Worm (Caenorhabditis elegans): ENCODE measurements around the gene Y22F5A.11.
A peak's percentile ranks its signal among the peaks of the same experiment; 100 is the strongest.

Gene Y22F5A.11

DNA sequence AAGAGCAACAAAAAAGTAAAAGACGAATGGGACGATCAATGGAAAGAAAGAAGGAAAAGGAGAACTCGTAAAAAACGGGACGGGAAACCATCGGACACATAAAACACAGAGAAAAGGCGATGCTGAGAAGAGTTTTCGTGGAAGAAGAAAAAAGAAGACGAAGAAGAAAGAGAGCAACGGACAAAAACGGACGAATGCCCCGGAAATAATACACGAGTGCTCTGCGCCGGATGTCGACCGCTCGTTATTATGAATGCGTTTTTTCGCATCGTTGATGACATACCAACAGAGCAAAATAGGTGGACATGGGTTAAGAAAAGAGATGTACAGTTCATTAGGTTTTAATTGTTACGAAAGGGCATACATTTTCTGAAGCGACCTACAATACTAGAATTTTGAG lies at the start of gene Y22F5A.11:
Gene Y22F5A.11, minus strand, starts transcription at position 28 of the 400 bp plus-strand sequence.
- TF ChIP-seq ref-1 (GFP tag; conservative IDR thresholded peaks at IDR 0.05): no peak

DNA sequence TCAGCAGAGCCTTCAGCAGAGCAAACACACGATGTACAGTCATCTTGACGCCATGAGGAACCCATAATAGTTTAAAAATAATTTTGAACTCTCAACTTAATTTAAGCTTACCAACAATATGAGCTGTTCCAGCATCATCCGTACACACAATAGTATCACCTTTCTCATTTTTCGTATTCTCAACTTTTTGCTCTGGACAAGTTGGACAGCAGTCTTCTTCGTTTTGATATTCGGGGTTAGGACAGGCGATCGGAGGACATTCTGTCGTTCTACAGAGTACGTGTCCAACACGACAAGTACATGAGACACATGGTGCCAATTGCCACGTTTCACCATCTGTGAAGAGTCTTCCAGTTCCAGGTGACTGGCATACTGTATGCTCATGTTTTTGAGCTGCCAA lies 48.1 kb upstream of the Y22F5A.11 start:
- TF ChIP-seq tab-1 (GFP tag; IDR thresholded peaks at IDR 0.05): no peak
- no peak for TF ChIP-seq ztf-23 (GFP tag; IDR thresholded peaks at IDR 0.05)
- TF ChIP-seq klf-2 (GFP tag; conservative IDR thresholded peaks at IDR 0.05): no peak
- no peak for TF ChIP-seq flt-1 (GFP tag; IDR thresholded peaks at IDR 0.05)
- no peak for TF ChIP-seq ref-1 (GFP tag; conservative IDR thresholded peaks at IDR 0.05)

DNA sequence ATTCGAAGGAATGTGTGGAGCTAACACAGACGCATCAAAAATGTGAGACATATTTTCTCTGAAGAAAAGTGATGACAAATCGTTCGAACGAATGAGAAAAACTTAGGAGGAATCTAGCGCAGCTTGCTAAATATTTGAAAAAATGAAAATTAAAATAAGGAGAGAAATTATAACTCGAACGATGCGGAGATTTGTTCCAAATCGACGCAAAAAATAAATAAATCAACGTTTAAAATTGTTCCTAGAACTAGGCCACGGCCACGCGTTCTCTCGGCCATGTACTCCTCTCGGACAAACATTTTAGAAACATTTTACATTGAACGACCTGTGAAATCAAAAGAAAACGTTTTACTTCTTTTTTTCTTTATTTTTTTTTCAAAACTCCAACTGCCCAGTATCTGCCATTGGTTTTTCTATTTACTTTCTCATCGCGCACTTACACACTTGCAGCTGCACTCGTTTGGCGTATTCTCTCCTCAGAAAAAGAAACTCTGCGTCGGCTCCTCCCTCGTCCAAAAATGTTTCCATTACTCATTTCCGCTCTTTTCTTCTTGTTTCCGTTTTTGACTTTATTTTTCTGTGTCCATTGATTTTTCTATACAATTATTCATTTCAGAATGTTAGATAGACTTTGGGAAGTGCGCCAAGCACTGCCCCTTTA lies 44.8 kb upstream of the Y22F5A.11 start, which contains the start of the genes gna-1 and B0024.13:
Gene gna-1, minus strand, starts transcription at position 51 of the 661 bp plus-strand sequence.
Gene B0024.13, plus strand, starts transcription at position 611 of the 661 bp plus-strand sequence.
- no peak for TF ChIP-seq klf-2 (GFP tag; conservative IDR thresholded peaks at IDR 0.05)
- peak; percentile 69; the same call in 1 of the 2 replicates for TF ChIP-seq ztf-23 (GFP tag; IDR thresholded peaks at IDR 0.05)
- TF ChIP-seq ref-1 (GFP tag; conservative IDR thresholded peaks at IDR 0.05): no peak

DNA sequence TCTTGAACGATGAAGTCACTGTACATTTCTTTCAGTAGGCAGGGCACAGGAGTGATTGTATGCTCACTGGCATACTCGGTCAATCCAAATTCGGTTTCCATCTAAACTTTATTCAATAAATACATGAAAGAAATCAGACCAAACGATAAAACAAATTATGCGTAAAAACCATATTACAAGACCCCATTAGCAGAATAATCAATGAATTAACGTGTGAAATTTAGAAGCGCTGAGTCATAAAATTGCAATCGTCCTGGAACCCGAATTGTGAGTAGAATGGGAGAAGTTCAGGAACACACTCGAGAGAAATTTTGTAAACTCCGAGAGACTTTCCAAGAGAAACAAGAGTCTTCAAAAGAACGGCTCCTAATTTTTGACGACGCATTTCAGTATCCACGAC lies 44.0 kb upstream of the Y22F5A.11 start, which contains the start of gene B0024.11:
Gene B0024.11, minus strand, starts transcription at position 101 of the 400 bp plus-strand sequence.
- TF ChIP-seq cog-1 (tag; optimal IDR thresholded peaks at IDR 0.05) (no peak), ref-1 (GFP tag; conservative IDR thresholded peaks at IDR 0.05) (no peak), klf-2 (GFP tag; conservative IDR thresholded peaks at IDR 0.05) (no peak), med-1 (GFP tag; optimal IDR thresholded peaks at IDR 0.05; ENCODE audit: insufficient read depth) (no peak), flt-1 (GFP tag; IDR thresholded peaks at IDR 0.05) (no peak), ztf-23 (GFP tag; IDR thresholded peaks at IDR 0.05) (no peak), tab-1 (GFP tag; IDR thresholded peaks at IDR 0.05) (no peak), T22C8.4 (GFP tag; IDR thresholded peaks at IDR 0.05) (no peak), ztf-29 (GFP tag; IDR thresholded peaks at IDR 0.05) (no peak)

DNA sequence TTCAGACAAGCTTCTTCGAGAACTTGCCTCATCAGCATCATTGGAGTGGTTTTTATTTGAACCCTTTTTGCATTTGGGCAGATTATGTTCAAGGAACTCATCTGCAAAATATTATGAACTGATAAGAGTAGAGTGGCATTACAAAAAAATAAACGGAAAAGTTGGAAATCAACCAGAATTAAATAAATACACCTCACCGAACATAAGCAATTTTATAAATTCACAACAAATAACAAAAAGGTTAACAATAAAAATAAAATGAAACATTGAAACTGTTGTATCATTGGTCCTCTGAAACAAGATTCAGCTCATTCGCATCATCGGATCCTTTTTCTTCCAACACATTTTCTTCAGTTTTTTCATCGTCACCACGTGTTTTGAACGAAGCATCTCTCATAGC lies 41.8 kb upstream of the Y22F5A.11 start, which contains the start of gene asps-1:
Gene asps-1, minus strand, starts transcription at position 101 of the 400 bp plus-strand sequence.
- TF ChIP-seq klf-2 (GFP tag; conservative IDR thresholded peaks at IDR 0.05): no peak
- no peak for TF ChIP-seq ztf-23 (GFP tag; IDR thresholded peaks at IDR 0.05)
- TF ChIP-seq med-1 (GFP tag; optimal IDR thresholded peaks at IDR 0.05; ENCODE audit: insufficient read depth): no peak
- no peak for TF ChIP-seq flt-1 (GFP tag; IDR thresholded peaks at IDR 0.05)
- no peak for TF ChIP-seq ztf-29 (GFP tag; IDR thresholded peaks at IDR 0.05)
- TF ChIP-seq tab-1 (GFP tag; IDR thresholded peaks at IDR 0.05): no peak
- TF ChIP-seq ref-1 (GFP tag; conservative IDR thresholded peaks at IDR 0.05): no peak
- TF ChIP-seq cog-1 (tag; optimal IDR thresholded peaks at IDR 0.05): no peak

DNA sequence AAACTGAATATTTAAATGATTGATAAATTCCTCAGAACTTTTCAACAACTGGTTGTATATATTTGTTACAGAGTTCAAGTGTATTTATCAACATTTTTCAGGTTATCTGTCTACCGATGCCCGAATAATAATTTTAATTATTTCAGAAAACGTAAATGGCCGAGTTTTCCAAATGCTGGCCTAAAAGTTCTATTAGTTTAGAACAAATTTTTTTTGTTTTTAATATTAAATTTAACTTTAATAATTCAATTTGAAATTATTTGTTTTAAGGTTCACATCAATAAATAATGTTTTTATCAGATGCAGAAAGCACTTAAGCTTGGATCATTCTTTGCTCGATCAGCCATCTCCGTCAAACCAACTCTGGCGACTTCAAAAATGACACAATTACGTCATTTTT lies 38.9 kb upstream of the Y22F5A.11 start, which contains the start of gene trx-2:
Gene trx-2, plus strand, starts transcription at position 301 of the 400 bp plus-strand sequence.
- no peak for TF ChIP-seq T22C8.4 (GFP tag; IDR thresholded peaks at IDR 0.05)
- TF ChIP-seq ztf-29 (GFP tag; IDR thresholded peaks at IDR 0.05): no peak
- no peak for TF ChIP-seq tab-1 (GFP tag; IDR thresholded peaks at IDR 0.05)
- no peak for TF ChIP-seq klf-2 (GFP tag; conservative IDR thresholded peaks at IDR 0.05)
- no peak for TF ChIP-seq med-1 (GFP tag; optimal IDR thresholded peaks at IDR 0.05; ENCODE audit: insufficient read depth)
- TF ChIP-seq ref-1 (GFP tag; conservative IDR thresholded peaks at IDR 0.05): no peak
- no peak for TF ChIP-seq ztf-23 (GFP tag; IDR thresholded peaks at IDR 0.05)
- no peak for TF ChIP-seq cog-1 (tag; optimal IDR thresholded peaks at IDR 0.05)
- no peak for TF ChIP-seq flt-1 (GFP tag; IDR thresholded peaks at IDR 0.05)

DNA sequence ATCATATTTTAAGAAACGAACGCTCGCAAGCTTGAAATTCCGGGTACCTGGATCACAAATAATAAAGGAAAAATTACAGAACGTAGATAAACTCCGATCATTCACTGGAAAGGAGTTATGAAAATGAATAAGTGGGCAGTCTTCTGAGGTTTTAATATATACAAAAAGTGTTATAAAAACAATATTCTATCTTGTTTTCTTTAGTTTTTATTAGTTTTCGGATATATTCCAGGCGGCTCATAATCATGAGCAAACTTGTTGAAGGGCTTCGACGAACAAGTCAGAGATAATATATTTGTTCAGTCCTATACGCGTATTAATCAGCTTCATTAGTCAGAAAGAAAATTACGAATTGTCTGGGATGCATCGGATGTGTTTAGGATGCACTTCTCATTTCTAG lies 38.5 kb upstream of the Y22F5A.11 start, which contains the start of gene gcy-6:
Gene gcy-6, minus strand, starts transcription at position 101 of the 400 bp plus-strand sequence.
- TF ChIP-seq ref-1 (GFP tag; conservative IDR thresholded peaks at IDR 0.05) (no peak), med-1 (GFP tag; optimal IDR thresholded peaks at IDR 0.05; ENCODE audit: insufficient read depth) (no peak), flt-1 (GFP tag; IDR thresholded peaks at IDR 0.05) (no peak), ztf-29 (GFP tag; IDR thresholded peaks at IDR 0.05) (no peak), ztf-23 (GFP tag; IDR thresholded peaks at IDR 0.05) (no peak), T22C8.4 (GFP tag; IDR thresholded peaks at IDR 0.05) (no peak), klf-2 (GFP tag; conservative IDR thresholded peaks at IDR 0.05) (no peak), tab-1 (GFP tag; IDR thresholded peaks at IDR 0.05) (no peak), cog-1 (tag; optimal IDR thresholded peaks at IDR 0.05) (no peak)

DNA sequence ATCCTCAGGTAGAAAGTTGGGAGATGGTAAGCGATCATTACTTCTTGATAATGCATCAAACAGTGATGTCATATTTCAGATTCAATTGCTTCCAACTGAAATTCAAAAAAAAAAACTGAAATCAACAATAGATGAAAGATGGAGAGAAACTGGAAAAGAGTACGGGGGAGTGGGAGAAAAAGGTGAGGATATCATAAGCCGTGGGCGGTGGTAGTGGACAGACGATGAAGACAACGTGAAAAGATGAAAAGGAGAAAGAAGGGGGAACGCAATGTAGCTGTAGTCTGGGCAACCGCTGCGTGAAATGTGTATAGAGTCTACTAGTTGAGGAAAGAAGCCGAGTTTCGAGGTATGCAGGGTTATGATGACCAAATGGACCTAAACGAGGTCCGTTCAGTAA lies 31.8 kb upstream of the Y22F5A.11 start, which contains the start of gene che-12:
Gene che-12, minus strand, starts transcription at position 101 of the 400 bp plus-strand sequence.
- TF ChIP-seq tab-1 (GFP tag; IDR thresholded peaks at IDR 0.05) (no peak), cog-1 (tag; optimal IDR thresholded peaks at IDR 0.05) (no peak), ref-1 (GFP tag; conservative IDR thresholded peaks at IDR 0.05) (no peak)

DNA sequence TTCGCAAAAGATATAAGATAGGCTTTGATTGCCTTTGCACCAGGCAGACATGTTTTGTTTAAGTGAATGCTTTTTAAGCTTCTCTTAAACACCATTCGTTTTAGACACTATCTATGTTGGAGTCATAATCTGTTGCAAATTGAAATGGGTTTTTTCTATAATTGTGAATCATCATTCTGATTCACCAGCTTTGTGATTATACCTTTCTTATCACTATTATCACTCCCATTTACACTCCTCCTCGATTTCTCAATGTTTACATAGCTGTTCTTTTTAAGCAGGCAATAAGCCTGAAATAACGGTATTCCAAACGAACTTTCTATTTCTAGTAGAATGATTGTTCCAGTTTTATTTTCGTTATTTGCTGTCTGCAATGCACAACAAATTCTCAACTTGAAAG lies 21.7 kb upstream of the Y22F5A.11 start, which contains the start of gene B0024.4:
Gene B0024.4, plus strand, starts transcription at position 301 of the 400 bp plus-strand sequence.
- TF ChIP-seq T22C8.4 (GFP tag; IDR thresholded peaks at IDR 0.05): no peak
- no peak for TF ChIP-seq ztf-23 (GFP tag; IDR thresholded peaks at IDR 0.05)
- no peak for TF ChIP-seq flt-1 (GFP tag; IDR thresholded peaks at IDR 0.05)
- TF ChIP-seq ref-1 (GFP tag; conservative IDR thresholded peaks at IDR 0.05): no peak
- TF ChIP-seq ztf-29 (GFP tag; IDR thresholded peaks at IDR 0.05): no peak

DNA sequence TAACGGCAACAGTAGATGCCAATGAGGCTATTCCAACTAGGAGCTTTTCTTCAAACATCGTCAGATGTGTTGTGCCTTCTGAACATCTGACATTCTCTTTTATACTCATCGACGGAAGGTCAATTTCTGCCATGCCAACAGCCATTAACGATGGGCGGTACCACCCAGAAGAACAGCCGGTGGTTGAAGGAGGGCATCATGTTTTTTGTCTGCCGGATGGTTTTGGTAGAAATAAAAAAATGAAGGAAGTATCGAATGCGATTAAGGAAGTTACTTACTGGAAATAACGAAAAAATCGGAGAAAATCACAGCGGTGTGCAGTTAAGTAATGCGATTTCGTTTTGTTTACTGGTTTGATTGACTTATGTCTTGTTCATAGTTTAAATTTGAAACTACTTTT lies 19.1 kb upstream of the Y22F5A.11 start, which contains the start of gene col-150:
Gene col-150, minus strand, starts transcription at position 101 of the 400 bp plus-strand sequence.
- TF ChIP-seq klf-2 (GFP tag; conservative IDR thresholded peaks at IDR 0.05): no peak
- no peak for TF ChIP-seq med-1 (GFP tag; optimal IDR thresholded peaks at IDR 0.05; ENCODE audit: insufficient read depth)
- TF ChIP-seq tab-1 (GFP tag; IDR thresholded peaks at IDR 0.05): no peak
- no peak for TF ChIP-seq cog-1 (tag; optimal IDR thresholded peaks at IDR 0.05)
- no peak for TF ChIP-seq T22C8.4 (GFP tag; IDR thresholded peaks at IDR 0.05)
- TF ChIP-seq ztf-29 (GFP tag; IDR thresholded peaks at IDR 0.05): no peak
- no peak for TF ChIP-seq ztf-23 (GFP tag; IDR thresholded peaks at IDR 0.05)
- TF ChIP-seq flt-1 (GFP tag; IDR thresholded peaks at IDR 0.05): no peak
- no peak for TF ChIP-seq ref-1 (GFP tag; conservative IDR thresholded peaks at IDR 0.05)

Data from whole organism, midembryonic.